Worm (Caenorhabditis elegans): ENCODE results near the gene flh-1.
"Not testable (repeated sequence)": the region's sequence is repeated elsewhere in the genome, so short reads cannot be mapped to it uniquely, and the experiment has no call there.

The flh-1 gene

DNA sequence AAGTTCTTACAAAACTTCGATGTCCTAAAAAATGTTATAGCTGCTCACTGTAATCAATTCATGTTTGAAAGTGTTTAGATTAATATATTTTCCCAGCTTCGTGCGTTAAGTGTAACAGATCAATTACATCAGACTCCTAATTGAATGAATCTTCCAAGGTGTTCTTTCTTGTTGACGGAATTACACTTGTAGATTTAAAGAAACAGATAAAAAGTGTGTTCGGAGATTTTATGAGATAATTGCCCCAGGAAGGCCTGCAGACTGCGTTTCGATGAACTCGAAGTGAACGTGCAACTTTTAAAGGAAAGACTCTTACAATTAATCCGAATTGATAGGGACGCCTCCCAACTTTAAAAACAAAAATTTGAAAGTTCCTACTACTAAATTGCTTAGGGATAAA is 25.6 kb upstream of the flh-1 start:
- TF ChIP-seq zip-5 (tag; optimal IDR thresholded peaks at IDR 0.05): no peak

DNA sequence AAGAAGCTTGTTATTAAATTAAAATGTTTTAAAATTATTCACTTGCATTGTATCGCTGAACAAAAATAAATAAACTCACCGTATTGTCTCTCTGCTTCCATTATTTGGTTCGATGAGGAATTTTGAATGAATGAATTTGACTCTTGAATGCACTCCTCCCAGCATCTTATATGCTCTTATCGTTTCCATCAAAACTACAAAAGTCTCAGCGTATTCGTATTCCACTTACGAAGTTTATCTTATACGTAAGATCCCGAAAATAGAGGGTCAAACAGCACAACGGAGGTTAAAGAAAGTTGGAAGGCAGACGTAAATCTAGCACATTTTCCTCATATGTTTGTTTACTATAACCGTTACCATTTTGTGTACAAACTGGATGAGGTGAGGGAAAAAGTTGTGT is 22.2 kb upstream of the flh-1 start, which contains the start of gene nhr-267:
Gene nhr-267, minus strand, starts transcription at position 101 of the 400 bp plus-strand sequence.
- not testable (repeated sequence) for TF ChIP-seq pqm-1, tbx-7, ceh-2 (tag; optimal IDR thresholded peaks at IDR 0.05)

DNA sequence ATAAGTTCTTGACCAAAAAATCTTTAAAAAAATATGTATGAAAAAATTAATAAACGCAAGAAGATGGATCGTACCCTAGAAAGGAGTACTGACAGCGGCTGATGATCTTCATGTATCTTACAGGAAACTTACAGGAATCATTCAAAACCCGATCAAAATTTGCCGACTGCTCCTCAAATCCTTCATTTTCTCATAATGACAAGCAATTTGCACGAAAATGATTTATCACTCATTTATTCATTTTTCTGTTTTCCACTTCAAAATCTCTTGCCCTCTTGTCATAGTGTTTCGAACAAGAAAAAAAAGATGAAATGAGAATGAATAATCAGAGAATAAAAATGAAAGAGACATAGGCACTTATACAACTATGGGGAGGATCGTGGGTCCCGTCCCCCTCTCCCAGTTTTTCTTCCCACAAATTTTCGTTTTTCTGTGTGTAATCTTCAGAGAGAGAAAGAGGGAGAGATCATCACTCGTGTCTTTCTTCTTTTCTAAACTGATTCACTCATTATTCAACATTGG is 10.0 kb upstream of the flh-1 start, which contains the start of gene nmy-3:
Gene nmy-3, plus strand, starts transcription at position 472 of the 522 bp plus-strand sequence.
- TF ChIP-seq odd-2 (tag; optimal IDR thresholded peaks at IDR 0.05) (no peak), eyg-1 (tag; optimal IDR thresholded peaks at IDR 0.05) (no peak), fkh-6 (tag; optimal IDR thresholded peaks at IDR 0.05) (no peak), unc-42 (tag; optimal IDR thresholded peaks at IDR 0.05) (no peak), rnt-1 (tag; optimal IDR thresholded peaks at IDR 0.05) (no peak), pha-4 (tag; optimal IDR thresholded peaks at IDR 0.05) (no peak), T23F11.4 (GFP tag; optimal IDR thresholded peaks at IDR 0.05) (no peak), dmd-4 (tag; optimal IDR thresholded peaks at IDR 0.05; ENCODE audit: borderline replicate concordance) (no peak), pag-3 (tag; optimal IDR thresholded peaks at IDR 0.05; ENCODE audit: borderline replicate concordance) (no peak), lin-11 (tag; optimal IDR thresholded peaks at IDR 0.05) (no peak), K09A11.1 (tag; optimal IDR thresholded peaks at IDR 0.05; ENCODE audit: insufficient read depth) (no peak)

DNA sequence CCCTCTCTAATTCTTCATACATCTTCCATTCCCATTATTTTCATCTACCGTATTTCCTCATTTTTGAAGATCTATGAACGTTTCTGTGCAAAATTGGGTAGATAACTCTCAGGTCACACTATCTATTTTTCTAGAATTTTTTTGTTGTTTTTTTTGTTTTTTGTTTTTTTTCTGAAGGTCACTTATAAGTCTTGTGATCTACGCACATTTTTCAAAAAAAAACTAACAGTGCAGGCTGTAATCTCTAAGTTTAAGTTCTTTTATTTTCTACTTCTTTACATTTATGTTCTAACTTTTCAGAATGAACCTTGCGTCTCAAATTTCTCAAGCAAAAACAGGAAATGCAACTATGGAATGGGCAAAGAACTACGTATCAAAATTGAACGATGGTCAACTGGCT is 5.7 kb upstream of the flh-1 start, which contains the start of gene flh-3:
Gene flh-3, plus strand, starts transcription at position 301 of the 400 bp plus-strand sequence.
- TF ChIP-seq gmeb-2 (tag; optimal IDR thresholded peaks at IDR 0.05) (no peak), ztf-16 (tag; optimal IDR thresholded peaks at IDR 0.05) (no peak), pax-1 (tag; optimal IDR thresholded peaks at IDR 0.05) (no peak), mec-3 (tag; optimal IDR thresholded peaks at IDR 0.05; ENCODE audit: borderline replicate concordance) (no peak), ceh-45 (GFP tag; IDR thresholded peaks at IDR 0.05) (no peak), pha-4 (tag; optimal IDR thresholded peaks at IDR 0.05) (no peak), fax-1 (tag; optimal IDR thresholded peaks at IDR 0.05) (no peak), dve-1 (tag; optimal IDR thresholded peaks at IDR 0.05) (no peak), sox-4 (tag; optimal IDR thresholded peaks at IDR 0.05) (no peak), pag-3 (tag; optimal IDR thresholded peaks at IDR 0.05; ENCODE audit: borderline replicate concordance) (no peak), ceh-31 (tag; optimal IDR thresholded peaks at IDR 0.05) (no peak), zip-5 (tag; optimal IDR thresholded peaks at IDR 0.05) (no peak), nhr-232 (tag; optimal IDR thresholded peaks at IDR 0.05) (no peak), unc-3 (GFP tag; conservative IDR thresholded peaks at IDR 0.05) (no peak), unc-3 (tag; optimal IDR thresholded peaks at IDR 0.05) (no peak), ahr-1 (tag; optimal IDR thresholded peaks at IDR 0.05) (no peak), K02D7.2 (tag; optimal IDR thresholded peaks at IDR 0.05) (no peak), hlh-15 (tag; optimal IDR thresholded peaks at IDR 0.05) (no peak), ceh-24 (tag; optimal IDR thresholded peaks at IDR 0.05) (no peak), C08G9.2 (tag; optimal IDR thresholded peaks at IDR 0.05) (no peak), rnt-1 (tag; optimal IDR thresholded peaks at IDR 0.05) (no peak)

DNA sequence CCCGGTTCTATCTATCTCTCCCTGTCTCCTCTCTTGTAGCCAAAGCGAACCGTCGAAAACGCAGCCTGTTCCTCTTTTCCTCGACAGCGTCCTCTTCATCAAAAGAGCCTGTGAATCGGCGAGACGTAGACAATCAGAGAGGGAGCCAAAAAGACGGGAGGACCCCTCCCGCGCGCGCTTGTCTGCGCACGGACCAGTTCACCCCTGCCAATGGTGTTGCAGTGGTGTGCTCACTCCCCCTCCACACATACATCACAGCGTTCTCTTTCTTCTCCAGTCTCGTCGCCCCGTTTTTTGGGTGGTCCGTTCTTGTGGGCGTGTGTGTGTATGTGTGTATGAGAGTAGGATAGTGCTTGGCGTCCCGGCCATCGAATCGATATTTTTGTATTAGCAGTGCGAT is 4.8 kb upstream of the flh-1 start:
- TF ChIP-seq T23F11.4 (GFP tag; optimal IDR thresholded peaks at IDR 0.05) (peak; percentile 19), unc-42 (tag; optimal IDR thresholded peaks at IDR 0.05) (no peak), hlh-15 (tag; optimal IDR thresholded peaks at IDR 0.05) (no peak), ceh-31 (tag; optimal IDR thresholded peaks at IDR 0.05) (peak; percentile 46), unc-55 (GFP tag; optimal IDR thresholded peaks at IDR 0.05) (no peak), pha-2 (tag; optimal IDR thresholded peaks at IDR 0.05) (no peak), pag-3 (tag; optimal IDR thresholded peaks at IDR 0.05; ENCODE audit: borderline replicate concordance) (no peak), sox-2 (GFP tag; IDR thresholded peaks at IDR 0.05) (no peak), ceh-34 (tag; optimal IDR thresholded peaks at IDR 0.05) (peak; percentile 59), dmd-4 (tag; optimal IDR thresholded peaks at IDR 0.05; ENCODE audit: borderline replicate concordance) (no peak), pat-9 (tag; optimal IDR thresholded peaks at IDR 0.05) (no peak), hlh-6 (tag; optimal IDR thresholded peaks at IDR 0.05) (peak; percentile 54), syd-9 (tag; optimal IDR thresholded peaks at IDR 0.05) (peak; percentile 4), dve-1 (tag; optimal IDR thresholded peaks at IDR 0.05) (no peak), ahr-1 (tag; optimal IDR thresholded peaks at IDR 0.05) (no peak), pax-1 (tag; optimal IDR thresholded peaks at IDR 0.05) (no peak), fax-1 (tag; optimal IDR thresholded peaks at IDR 0.05) (no peak), ceh-24 (tag; optimal IDR thresholded peaks at IDR 0.05) (no peak), ceh-14 (tag; optimal IDR thresholded peaks at IDR 0.05) (no peak), ets-4 (tag; optimal IDR thresholded peaks at IDR 0.05) (no peak), hlh-30 (tag; optimal IDR thresholded peaks at IDR 0.05; ENCODE audit: insufficient read depth) (no peak), madf-2 (tag; optimal IDR thresholded peaks at IDR 0.05) (no peak)
